Fruit fly (Drosophila melanogaster) whole organism, embryonic: ENCODE results near the gene CG16854.

ENCODE experiments used
- CG13123 ChIP-seq: fragments of 200-800 bp; sonication (Bioruptor generic); optimal IDR thresholded peaks from 2 replicates; lab custom pipeline; 2016; ENCODE audit warnings: missing biosample characterization, missing genetic modification characterization
- CG14441 ChIP-seq: fragments of 200-800 bp; sonication (Bioruptor generic); IDR thresholded peaks from 2 replicates; pipeline ENCODE4 v1.3.6; 2022; ENCODE audit warnings: missing biosample characterization, missing genetic modification characterization
- CG15011 ChIP-seq: fragments of 200-800 bp; sonication (Bioruptor generic); optimal IDR thresholded peaks from 3 replicates; lab custom pipeline; 2018; ENCODE audit warnings: missing biosample characterization, mild to moderate bottlenecking, missing genetic modification characterization
- CG1529 ChIP-seq: fragments of 200-800 bp; sonication (Bioruptor generic); optimal IDR thresholded peaks from 3 replicates; lab custom pipeline; 2018; ENCODE audit warnings: missing biosample characterization, missing genetic modification characterization
- CG17568 ChIP-seq: fragments of 200-800 bp; sonication (Bioruptor generic); optimal IDR thresholded peaks from 2 replicates; lab custom pipeline; 2018; ENCODE audit warnings: missing biosample characterization, mild to moderate bottlenecking, missing genetic modification characterization, moderate library complexity
- CG18599 ChIP-seq: fragments of 200-800 bp; sonication (Bioruptor generic); optimal IDR thresholded peaks from 3 replicates; lab custom pipeline; 2017; ENCODE audit warnings: missing biosample characterization, missing genetic modification characterization, mild to moderate bottlenecking, moderate library complexity, missing genetic modification reagents
- CG2116 ChIP-seq: fragments of 200-800 bp; sonication (Bioruptor generic); optimal IDR thresholded peaks from 3 replicates; lab custom pipeline; 2018; ENCODE audit warnings: missing biosample characterization, mild to moderate bottlenecking, missing genetic modification characterization
- CG5245 ChIP-seq: fragments of 200-800 bp; sonication (Bioruptor generic); optimal IDR thresholded peaks from 3 replicates; lab custom pipeline; 2016; ENCODE audit warnings: missing biosample characterization, missing genetic modification characterization
- CG7786 ChIP-seq: fragments of 200-800 bp; sonication (Bioruptor generic); optimal IDR thresholded peaks from 2 replicates; lab custom pipeline; 2016; ENCODE audit warnings: missing biosample characterization, missing genetic modification characterization
- CG8281 ChIP-seq: fragments of 200-800 bp; sonication (Bioruptor generic); optimal IDR thresholded peaks from 2 replicates; lab custom pipeline; 2018; ENCODE audit warnings: missing biosample characterization, mild to moderate bottlenecking, missing genetic modification characterization, moderate library complexity
- CHES-1-like ChIP-seq: fragments of 200-800 bp; sonication (Bioruptor generic); optimal IDR thresholded peaks from 2 replicates; lab custom pipeline; 2016; ENCODE audit warnings: missing biosample characterization, missing genetic modification characterization
- Dll ChIP-seq: fragments of 200-800 bp; sonication (Bioruptor generic); IDR thresholded peaks from 4 replicates; pipeline ENCODE4 v1.3.6; 2022; ENCODE audit warnings: missing biosample characterization, missing genetic modification characterization; ENCODE audit not compliant: partially characterized antibody
- Drgx ChIP-seq: fragments of 200-800 bp; sonication (Bioruptor generic); IDR thresholded peaks from 2 replicates; pipeline ENCODE4 v1.3.6; 2022; ENCODE audit warnings: missing biosample characterization, missing genetic modification characterization
- Hr78 ChIP-seq, 2 experiments: fragments of 200-800 bp in 1 of 2; fragments of >200 bp in 1 of 2; sonication (Bioruptor generic) in 1 of 2; optimal IDR thresholded peaks; 2 replicates each; lab custom pipeline; 2017 to 2019; ENCODE audit warnings: missing biosample characterization in 2 of 2, missing genetic modification characterization in 2 of 2, mild to moderate bottlenecking in 1 of 2, moderate library complexity in 1 of 2
- ash1 ChIP-seq: fragments of 200-800 bp; sonication (Bioruptor generic); optimal IDR thresholded peaks from 2 replicates; lab custom pipeline; 2018; ENCODE audit warnings: missing biosample characterization, mild to moderate bottlenecking, missing genetic modification characterization
- bsh ChIP-seq, 2 experiments: fragments of 200-800 bp; sonication (Bioruptor generic); optimal IDR thresholded peaks; 2 replicates each; lab custom pipeline; 2017 to 2018; ENCODE audit warnings: mild to moderate bottlenecking in 2 of 2, missing biosample characterization in 2 of 2, missing genetic modification characterization in 2 of 2, moderate library complexity in 1 of 2
- corto ChIP-seq: fragments of 200-800 bp; sonication (Bioruptor generic); optimal IDR thresholded peaks from 2 replicates; lab custom pipeline; 2016; ENCODE audit warnings: missing biosample characterization, mild to moderate bottlenecking, missing genetic modification characterization, moderate library complexity
- danr ChIP-seq: fragments of 200-800 bp; sonication (Bioruptor generic); IDR thresholded peaks from 2 replicates; pipeline ENCODE4 v1.3.6; 2022; ENCODE audit warnings: missing biosample characterization, missing genetic modification characterization
- dysf ChIP-seq: fragments of 200-800 bp; sonication (Bioruptor generic); IDR thresholded peaks from 3 replicates; pipeline ENCODE4 v1.3.6; 2022; ENCODE audit warnings: missing biosample characterization, missing genetic modification characterization
- jumu ChIP-seq: fragments of 200-800 bp; sonication (Bioruptor generic); optimal IDR thresholded peaks from 3 replicates; lab custom pipeline; 2016; ENCODE audit warnings: missing biosample characterization, missing genetic modification characterization
- lbe ChIP-seq: fragments of 200-800 bp; sonication (Bioruptor generic); optimal IDR thresholded peaks from 2 replicates; lab custom pipeline; 2016; ENCODE audit warnings: missing biosample characterization, mild to moderate bottlenecking, missing genetic modification characterization
- luna ChIP-seq: fragments of 200-800 bp; sonication (Bioruptor generic); optimal IDR thresholded peaks from 2 replicates; lab custom pipeline; 2016; ENCODE audit warnings: missing biosample characterization, missing genetic modification characterization
- nom ChIP-seq: fragments of 200-800 bp; sonication (Bioruptor generic); optimal IDR thresholded peaks from 2 replicates; lab custom pipeline; 2017; ENCODE audit warnings: missing biosample characterization, missing genetic modification characterization, mild to moderate bottlenecking, moderate library complexity, missing genetic modification reagents
- onecut ChIP-seq: fragments of 200-800 bp; sonication (Bioruptor generic); IDR thresholded peaks from 2 replicates; pipeline ENCODE4 v1.3.6; 2022; ENCODE audit warnings: missing biosample characterization, missing genetic modification characterization
- pb ChIP-seq: fragments of 200-800 bp; sonication (Bioruptor generic); optimal IDR thresholded peaks from 3 replicates; lab custom pipeline; 2016; ENCODE audit warnings: missing biosample characterization, missing genetic modification characterization
- sug ChIP-seq: fragments of 200-800 bp; optimal IDR thresholded peaks from 2 replicates; lab custom pipeline; 2019; ENCODE audit warnings: missing biosample characterization, mild to moderate bottlenecking, missing genetic modification characterization, moderate library complexity
- tgo ChIP-seq: fragments of 200-800 bp; sonication (Bioruptor generic); IDR thresholded peaks from 3 replicates; pipeline ENCODE4 v1.3.6; 2022; ENCODE audit warnings: missing biosample characterization, missing genetic modification characterization
- tll ChIP-seq, 2 experiments: fragments of 200-800 bp in 1 of 2; fragments of >200 bp in 1 of 2; sonication (Bioruptor generic) in 1 of 2; optimal IDR thresholded peaks; 2 replicates each; lab custom pipeline; 2017 to 2019; ENCODE audit warnings: missing biosample characterization in 2 of 2, missing genetic modification characterization in 2 of 2, mild to moderate bottlenecking in 1 of 2, moderate library complexity in 1 of 2
- ttk ChIP-seq: fragments of 200-800 bp; sonication (Bioruptor generic); IDR thresholded peaks from 2 replicates; pipeline ENCODE4 v2.1.2; 2022; ENCODE audit warnings: missing biosample characterization, missing genetic modification characterization
- wdn ChIP-seq: fragments of 200-800 bp; sonication (Bioruptor generic); IDR thresholded peaks from 2 replicates; pipeline ENCODE4 v1.3.6; 2022; ENCODE audit warnings: missing biosample characterization, missing genetic modification characterization
- zen ChIP-seq: fragments of 200-800 bp; sonication (Bioruptor generic); optimal IDR thresholded peaks from 3 replicates; lab custom pipeline; 2018; ENCODE audit warnings: missing biosample characterization, mild to moderate bottlenecking, missing genetic modification characterization, moderate library complexity

Gene CG16854

dm6 chr2L:11068907-11069306 lies 17.6 kb upstream of the CG16854 start:
- TF ChIP-seq Hr78 (GFP tag; optimal IDR thresholded peaks at IDR 0.05; lab: Kevin White, UChicago) (peak in 1 of 2 experiments; percentile 66), CG8281 (tag; lab: Kevin White, UChicago) (peak; percentile 96), danr (GFP tag; lab: Robert Waterston, UW) (no peak), Drgx (GFP tag; lab: Robert Waterston, UW) (no peak), CG15011 (no peak), onecut (no peak)

dm6 chr2L:11069475-11069874 lies 17.0 kb upstream of the CG16854 start:
- TF ChIP-seq dysf (GFP tag; lab: Robert Waterston, UW) (no peak), CG13123 (GFP tag; lab: Kevin White, UChicago) (no peak), ttk (GFP tag; lab: Robert Waterston, UW) (no peak), jumu (GFP tag; lab: Kevin White, UChicago) (no peak), Drgx (GFP tag; lab: Robert Waterston, UW) (peak; percentile 12; the same call in 1 of the 2 replicates), wdn (no peak), CG5245 (no peak), sug (tag; lab: Kevin White, UChicago) (no peak), bsh (GFP tag; optimal IDR thresholded peaks at IDR 0.05; lab: Kevin White, UChicago) (peak in 1 of 2 experiments; percentile 65), CG14441 (GFP tag; lab: Robert Waterston, UW) (no peak), CG17568 (GFP tag; lab: Kevin White, UChicago) (no peak), tgo (GFP tag; lab: Robert Waterston, UW) (no peak), CHES-1-like (GFP tag; lab: Kevin White, UChicago) (no peak), onecut (no peak)

dm6 chr2L:11070862-11071261 lies 15.7 kb upstream of the CG16854 start, which contains the start of gene CG14915:
Gene CG14915, plus strand, starts transcription at chr2L:11071027.
- TF ChIP-seq zen (tag; lab: Kevin White, UChicago) (peak; percentile 84), CG2116 (GFP tag; lab: Kevin White, UChicago) (no peak), tll (GFP tag; optimal IDR thresholded peaks at IDR 0.05; lab: Kevin White, UChicago) (peak in 1 of 2 experiments; percentile 51)

dm6 chr2L:11072250-11072649 lies 14.3 kb upstream of the CG16854 start:
- TF ChIP-seq corto = peak; percentile 70
- TF ChIP-seq lbe (GFP tag; lab: Kevin White, UChicago) = peak; percentile 47
- TF ChIP-seq nom (GFP tag; lab: Kevin White, UChicago) = peak; percentile 56
- no peak for TF ChIP-seq CG18599
- peak in 1 of 2 experiments; percentile 40 for TF ChIP-seq bsh (GFP tag; optimal IDR thresholded peaks at IDR 0.05; lab: Kevin White, UChicago)
- TF ChIP-seq CG1529 (GFP tag; lab: Kevin White, UChicago) = no peak
- TF ChIP-seq Drgx (GFP tag; lab: Robert Waterston, UW) = peak; percentile 17; the same call in 1 of the 2 replicates
- no peak for TF ChIP-seq CG7786

dm6 chr2L:11072880-11073279 lies 13.6 kb upstream of the CG16854 start:
- no peak for TF ChIP-seq luna
- TF ChIP-seq bsh (GFP tag; optimal IDR thresholded peaks at IDR 0.05; lab: Kevin White, UChicago) = peak in 1 of 2 experiments; percentile 2

dm6 chr2L:11073947-11074346 lies 12.6 kb upstream of the CG16854 start:
- TF ChIP-seq Dll (GFP tag; lab: Robert Waterston, UW) (0 out of 4 replicates have a peak, but pooled peaks have one; percentile 26), bsh (GFP tag; optimal IDR thresholded peaks at IDR 0.05; lab: Kevin White, UChicago) (peak in 1 of 2 experiments; percentile 56), pb (no peak), ash1 (GFP tag; lab: Kevin White, UChicago) (no peak)
